Worm (Caenorhabditis elegans): ENCODE measurements around the gene col-150.

The col-150 gene

ce11 chrV:10320101-10320761 is 25.8 kb upstream of the col-150 start, which contains the start of the genes gna-1 and B0024.13 (continued):
- no peak for TF ChIP-seq hrde-1 (tag; optimal IDR thresholded peaks at IDR 0.05; ENCODE audit: borderline replicate concordance)
- peak; percentile 26 for TF ChIP-seq ztf-18 (tag; optimal IDR thresholded peaks at IDR 0.05)
- TF ChIP-seq zim-3 (tag; optimal IDR thresholded peaks at IDR 0.05), result no peak
- no peak for TF ChIP-seq ama-1 (optimal IDR thresholded peaks at IDR 0.05)
- TF ChIP-seq ama-1 (GFP tag; optimal IDR thresholded peaks at IDR 0.05), result no peak
- TF ChIP-seq F52B5.7 (tag; optimal IDR thresholded peaks at IDR 0.05), result no peak
- TF ChIP-seq let-607 (tag; optimal IDR thresholded peaks at IDR 0.05), result peak in 1 of 2 experiments; percentile 45
- no peak for TF ChIP-seq chd-7 (tag; optimal IDR thresholded peaks at IDR 0.05)
- no peak for TF ChIP-seq lsy-27 (tag; optimal IDR thresholded peaks at IDR 0.05; ENCODE audit: borderline replicate concordance, insufficient read depth)
- TF ChIP-seq hmg-1.2 (GFP tag; IDR thresholded peaks at IDR 0.05), result 0 out of 2 replicates have a peak, but pooled peaks have one; percentile 9
- TF ChIP-seq lin-40 (tag; optimal IDR thresholded peaks at IDR 0.05), result no peak
- TF ChIP-seq aptf-2 (GFP tag; conservative IDR thresholded peaks at IDR 0.05), result no peak
- TF ChIP-seq ztf-3 (GFP tag; optimal IDR thresholded peaks at IDR 0.05), result no peak
- no peak for TF ChIP-seq attf-3 (GFP tag; conservative IDR thresholded peaks at IDR 0.05)
- TF ChIP-seq D2030.7 (GFP tag; IDR thresholded peaks at IDR 0.05), result peak; percentile 31; the same call in 1 of the 2 replicates
- no peak for TF ChIP-seq snpc-1.1 (tag; optimal IDR thresholded peaks at IDR 0.05; ENCODE audit: insufficient read depth)
- TF ChIP-seq ceh-91 (GFP tag; IDR thresholded peaks at IDR 0.05), result peak; percentile 51; the same call in 1 of the 2 replicates
- TF ChIP-seq tbx-9 (tag; optimal IDR thresholded peaks at IDR 0.05; ENCODE audit: borderline replicate concordance), result no peak
- no peak for TF ChIP-seq atf-7 (tag; optimal IDR thresholded peaks at IDR 0.05)

- TF ChIP-seq snpc-3.4 (tag; optimal IDR thresholded peaks at IDR 0.05) (no peak), nfya-2 (GFP tag; IDR thresholded peaks at IDR 0.05) (no peak), F49E8.2 (tag; optimal IDR thresholded peaks at IDR 0.05; ENCODE audit: insufficient read depth) (no peak)
Measured at ce11 chrV:10319434-10319833, 25.0 kb upstream of the col-150 start, which contains the start of gene B0024.11. TSS of gene B0024.11 (minus strand) at chrV:10319534.

- TF ChIP-seq tbx-9 (tag; optimal IDR thresholded peaks at IDR 0.05; ENCODE audit: borderline replicate concordance) (no peak), ccch-3 (GFP tag; optimal IDR thresholded peaks at IDR 0.05) (no peak), T26A5.8 (tag; optimal IDR thresholded peaks at IDR 0.05) (no peak), nfya-2 (GFP tag; IDR thresholded peaks at IDR 0.05) (no peak), madf-8 (GFP tag; conservative IDR thresholded peaks at IDR 0.05) (no peak), madf-10 (tag; optimal IDR thresholded peaks at IDR 0.05) (no peak), snpc-4 (GFP tag; optimal IDR thresholded peaks at IDR 0.05) (no peak), snpc-4 (tag; optimal IDR thresholded peaks at IDR 0.05) (no peak), lag-1 (GFP tag; IDR thresholded peaks at IDR 0.05) (no peak), F33H1.4 (GFP tag; IDR thresholded peaks at IDR 0.05) (no peak), lin-35 (GFP tag; optimal IDR thresholded peaks at IDR 0.05) (no peak), hlh-12 (tag; optimal IDR thresholded peaks at IDR 0.05) (no peak), mcd-1 (GFP tag; IDR thresholded peaks at IDR 0.05) (no peak), F39B2.1 (GFP tag; IDR thresholded peaks at IDR 0.05) (no peak), lsl-1 (GFP tag; optimal IDR thresholded peaks at IDR 0.05) (no peak)
Measured at ce11 chrV:10317294-10317693, 22.8 kb upstream of the col-150 start, which contains the start of gene asps-1. TSS of gene asps-1 (minus strand) at chrV:10317394.
